Fruit fly (Drosophila melanogaster): ENCODE data around the gene Cpr72Eb.

The Cpr72Eb gene

DNA sequence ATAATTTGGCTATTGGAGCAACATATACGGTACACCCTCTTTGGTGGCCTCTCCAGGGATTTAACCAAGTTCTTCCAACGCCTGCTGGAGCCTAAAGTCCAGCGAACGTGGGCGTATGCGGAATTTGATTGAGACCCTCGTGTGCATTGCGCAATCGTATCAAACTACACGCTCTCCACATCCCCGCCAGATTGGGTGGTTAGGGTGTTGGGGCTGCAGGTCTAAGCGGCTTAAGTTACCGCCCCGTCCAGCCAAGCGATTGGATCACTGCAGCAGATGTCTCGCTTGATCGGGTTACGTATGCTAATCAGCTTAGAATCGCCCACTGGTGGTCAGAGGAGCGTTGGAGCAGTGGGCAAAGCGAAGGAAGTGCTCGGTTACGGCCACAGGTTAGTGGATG lies 34.0 kb upstream of the Cpr72Eb start, which contains the start of gene CG33060:
Gene CG33060 (plus strand): TSS at position 301 of the 400 bp plus-strand sequence.
- TF ChIP-seq lov (optimal IDR thresholded peaks at IDR 0.05): no peak
- TF ChIP-seq lov (GFP tag; IDR thresholded peaks at IDR 0.05): no peak
- no peak for TF ChIP-seq gfzf (GFP tag; optimal IDR thresholded peaks at IDR 0.05)
- TF ChIP-seq luna (GFP tag; optimal IDR thresholded peaks at IDR 0.05): no peak
- no peak for TF ChIP-seq Nf-YB (GFP tag; optimal IDR thresholded peaks at IDR 0.05)
- TF ChIP-seq Kr (GFP tag; optimal IDR thresholded peaks at IDR 0.05): no peak
- no peak for TF ChIP-seq slbo (GFP tag; IDR thresholded peaks at IDR 0.05)
- no peak for TF ChIP-seq sim (GFP tag; IDR thresholded peaks at IDR 0.05)
- no peak for TF ChIP-seq CG3281 (GFP tag; optimal IDR thresholded peaks at IDR 0.05)
- TF ChIP-seq slp2 (GFP tag; optimal IDR thresholded peaks at IDR 0.05): no peak
- no peak for TF ChIP-seq CG2712 (tag; optimal IDR thresholded peaks at IDR 0.05)
- no peak for TF ChIP-seq Dad (GFP tag; optimal IDR thresholded peaks at IDR 0.05)
- TF ChIP-seq CG18476 (GFP tag; optimal IDR thresholded peaks at IDR 0.05): no peak
- TF ChIP-seq CG10979 (tag; optimal IDR thresholded peaks at IDR 0.05): no peak
- TF ChIP-seq tna (GFP tag; IDR thresholded peaks at IDR 0.05; ENCODE audit: partially characterized antibody): no peak
- TF ChIP-seq CG11456 (GFP tag; IDR thresholded peaks at IDR 0.05): no peak
- no peak for TF ChIP-seq Ets97D (GFP tag; optimal IDR thresholded peaks at IDR 0.05)

DNA sequence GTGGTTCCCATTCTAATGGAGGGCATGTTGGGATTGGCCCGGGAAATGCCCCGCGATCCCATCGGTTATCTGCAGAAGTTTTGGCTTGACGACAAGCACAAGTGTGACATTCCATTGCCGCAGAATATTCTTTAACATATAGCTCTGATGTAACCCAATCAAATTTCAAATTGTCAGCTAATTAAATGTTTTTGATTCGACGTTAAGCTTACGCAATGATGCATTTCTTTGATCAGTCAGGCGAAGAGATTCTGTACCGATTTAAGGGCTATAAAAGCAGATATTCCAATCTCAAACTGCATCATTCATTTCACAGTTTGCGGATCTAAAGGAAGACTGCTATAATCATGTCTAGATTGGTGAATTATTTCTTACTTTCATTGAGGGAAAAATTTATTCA lies 33.1 kb upstream of the Cpr72Eb start, which contains the start of gene retinin:
Gene retinin (plus strand): TSS at position 301 of the 400 bp plus-strand sequence.
- TF ChIP-seq Dip3 (GFP tag; optimal IDR thresholded peaks at IDR 0.05): no peak

DNA sequence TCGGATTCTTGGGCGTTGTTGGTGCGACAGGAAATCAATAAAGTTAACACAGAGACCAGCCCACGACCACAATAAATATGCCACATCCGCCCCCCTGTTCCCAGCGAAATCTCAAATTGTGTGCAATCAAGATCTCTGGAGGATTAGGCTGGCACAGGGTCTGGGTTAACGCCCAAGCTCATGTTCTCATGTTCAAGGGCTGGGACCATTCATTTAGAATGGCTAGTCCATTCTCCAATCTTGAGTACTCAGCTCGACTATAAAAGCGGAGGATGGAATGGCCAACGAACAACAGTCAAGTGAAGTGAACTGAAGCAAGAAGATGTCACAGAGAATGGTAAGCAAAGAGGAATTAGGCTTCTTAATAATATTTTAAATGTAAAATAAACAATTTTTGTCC lies 31.7 kb upstream of the Cpr72Eb start, which contains the start of gene CG13056:
Gene CG13056 (plus strand): TSS at position 301 of the 400 bp plus-strand sequence.
- TF ChIP-seq BtbVII (GFP tag; optimal IDR thresholded peaks at IDR 0.05) (no peak), wek (GFP tag; optimal IDR thresholded peaks at IDR 0.05) (no peak)

DNA sequence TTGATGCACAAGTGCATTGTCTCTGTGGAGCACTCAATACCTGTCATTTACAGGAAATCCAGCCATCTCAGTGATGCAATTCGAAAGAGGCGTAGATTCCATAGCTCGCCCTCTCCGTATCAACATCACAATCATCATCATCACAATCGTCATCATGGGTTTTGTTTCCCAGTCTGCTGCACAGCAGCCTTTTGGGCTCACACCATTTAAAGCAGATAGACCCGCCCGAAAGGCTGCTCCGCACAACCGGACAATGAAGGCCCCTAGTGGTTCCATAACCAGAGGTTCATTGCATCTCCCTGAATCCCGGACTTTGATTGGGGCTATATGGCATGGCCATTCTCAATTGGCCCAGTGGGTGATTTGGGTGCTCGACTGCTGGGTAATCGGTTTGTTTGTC lies 29.8 kb upstream of the Cpr72Eb start:
- TF ChIP-seq CG1529 (GFP tag; optimal IDR thresholded peaks at IDR 0.05) (no peak), Aef1 (GFP tag; IDR thresholded peaks at IDR 0.05) (no peak), CG18262 (tag; optimal IDR thresholded peaks at IDR 0.05) (no peak), Taf1 (GFP tag; IDR thresholded peaks at IDR 0.05) (no peak), CG33213 (GFP tag; optimal IDR thresholded peaks at IDR 0.05) (no peak), ERR (GFP tag; optimal IDR thresholded peaks at IDR 0.05) (no peak), crc (GFP tag; optimal IDR thresholded peaks at IDR 0.05) (no peak), CG7839 (tag; optimal IDR thresholded peaks at IDR 0.05) (no peak), croc (GFP tag; conservative IDR thresholded peaks at IDR 0.05) (no peak), Sin3A (optimal IDR thresholded peaks at IDR 0.05) (no peak), CG15514 (GFP tag; optimal IDR thresholded peaks at IDR 0.05) (peak; percentile 96), Xrp1 (GFP tag; IDR thresholded peaks at IDR 0.05) (no peak), bowl (GFP tag; IDR thresholded peaks at IDR 0.05) (no peak), ftz-f1 (GFP tag; optimal IDR thresholded peaks at IDR 0.05) (peak; percentile 44), sima (GFP tag; optimal IDR thresholded peaks at IDR 0.05) (no peak), Bgb (GFP tag; IDR thresholded peaks at IDR 0.05; ENCODE audit: partially characterized antibody) (peak; percentile 18; the same call in 1 of the 2 replicates), CG10274 (GFP tag; optimal IDR thresholded peaks at IDR 0.05) (no peak), H2.0 (GFP tag; IDR thresholded peaks at IDR 0.05) (no peak), CG8290 (GFP tag; optimal IDR thresholded peaks at IDR 0.05) (no peak), CG8290 (tag; optimal IDR thresholded peaks at IDR 0.05) (peak in 1 of 2 experiments; percentile 31), sug (tag; optimal IDR thresholded peaks at IDR 0.05) (no peak), CG2199 (GFP tag; IDR thresholded peaks at IDR 0.05) (no peak), nerfin-1 (tag; optimal IDR thresholded peaks at IDR 0.05) (no peak), trem (tag; optimal IDR thresholded peaks at IDR 0.05) (no peak), CG17612 (GFP tag; IDR thresholded peaks at IDR 0.05) (peak; percentile 35; the same call in 1 of the 2 replicates), CG1792 (GFP tag; optimal IDR thresholded peaks at IDR 0.05) (no peak), CG3995 (GFP tag; optimal IDR thresholded peaks at IDR 0.05) (no peak), Hey (tag; optimal IDR thresholded peaks at IDR 0.05) (no peak), zen2 (GFP tag; IDR thresholded peaks at IDR 0.05; ENCODE audit: partially characterized antibody) (0 out of 3 replicates have a peak, but pooled peaks have one; percentile 13)
